Fruit fly (Drosophila melanogaster) whole organism, embryonic: ENCODE results near the gene CG3625.

ENCODE experiments used
- Adf1 ChIP-seq: fragments of 200-800 bp; sonication (Bioruptor generic); IDR thresholded peaks from 2 replicates; pipeline ENCODE4 v1.3.6; 2022; ENCODE audit warnings: missing biosample characterization, missing genetic modification characterization
- Bgb ChIP-seq: fragments of 200-800 bp; sonication (Bioruptor generic); IDR thresholded peaks from 2 replicates; pipeline ENCODE4 v1.3.6; 2022; ENCODE audit warnings: missing biosample characterization, missing genetic modification characterization; ENCODE audit not compliant: partially characterized antibody
- CG10209 ChIP-seq: fragments of 200-800 bp; sonication (Bioruptor generic); optimal IDR thresholded peaks from 3 replicates; lab custom pipeline; 2017; ENCODE audit warnings: missing biosample characterization, mild to moderate bottlenecking, missing genetic modification characterization, missing genetic modification reagents
- CG10267 ChIP-seq: fragments of 200-800 bp; sonication (Bioruptor generic); optimal IDR thresholded peaks from 2 replicates; lab custom pipeline; 2018; ENCODE audit warnings: missing biosample characterization, mild to moderate bottlenecking, missing genetic modification characterization, moderate library complexity
- CG12071 ChIP-seq: fragments of 200-800 bp; sonication (Bioruptor generic); optimal IDR thresholded peaks from 3 replicates; lab custom pipeline; 2018; ENCODE audit warnings: missing biosample characterization, mild to moderate bottlenecking, missing genetic modification characterization
- CG12769 ChIP-seq: fragments of 200-800 bp; sonication (Bioruptor generic); optimal IDR thresholded peaks from 2 replicates; lab custom pipeline; 2019; ENCODE audit warnings: missing biosample characterization, mild to moderate bottlenecking, missing genetic modification characterization, moderate library complexity
- CG14710 ChIP-seq: fragments of 200-800 bp; sonication (Bioruptor generic); optimal IDR thresholded peaks from 3 replicates; lab custom pipeline; 2019; ENCODE audit warnings: missing biosample characterization, mild to moderate bottlenecking, missing genetic modification characterization, moderate library complexity
- CG16779 ChIP-seq: fragments of 200-800 bp; sonication (Bioruptor generic); IDR thresholded peaks from 2 replicates; pipeline ENCODE4 v1.3.6; 2022; ENCODE audit warnings: missing biosample characterization, missing genetic modification characterization
- CG16815 ChIP-seq: fragments of 200-800 bp; sonication (Bioruptor generic); optimal IDR thresholded peaks from 3 replicates; lab custom pipeline; 2017; ENCODE audit warnings: missing biosample characterization, mild to moderate bottlenecking, missing genetic modification characterization
- CG18011 ChIP-seq: fragments of 200-800 bp; sonication (Bioruptor generic); optimal IDR thresholded peaks from 2 replicates; lab custom pipeline; 2017; ENCODE audit warnings: missing biosample characterization, missing genetic modification characterization, mild to moderate bottlenecking, moderate library complexity, missing genotype
- CG18262 ChIP-seq: fragments of 200-800 bp; optimal IDR thresholded peaks from 3 replicates; lab custom pipeline; 2019; ENCODE audit warnings: missing biosample characterization, mild to moderate bottlenecking, missing genetic modification characterization, moderate library complexity
- CG2120 ChIP-seq: fragments of 200-800 bp; sonication (Bioruptor generic); optimal IDR thresholded peaks from 3 replicates; lab custom pipeline; 2016; ENCODE audit warnings: missing biosample characterization, missing genetic modification characterization
- CG2678 ChIP-seq: fragments of 200-800 bp; sonication (Bioruptor generic); optimal IDR thresholded peaks from 3 replicates; lab custom pipeline; 2019; ENCODE audit warnings: missing biosample characterization, mild to moderate bottlenecking, missing genetic modification characterization, moderate library complexity
- CG2889 ChIP-seq: fragments of 200-800 bp; sonication (Bioruptor generic); IDR thresholded peaks from 3 replicates; pipeline ENCODE4 v1.3.6; 2022; ENCODE audit warnings: missing biosample characterization, missing genetic modification characterization
- CG31365 ChIP-seq: fragments of 200-800 bp; sonication (Bioruptor generic); optimal IDR thresholded peaks from 2 replicates; lab custom pipeline; 2018; ENCODE audit warnings: missing biosample characterization, mild to moderate bottlenecking, missing genetic modification characterization
- CG31388 ChIP-seq: fragments of 200-800 bp; sonication (Bioruptor generic); optimal IDR thresholded peaks from 2 replicates; lab custom pipeline; 2016; ENCODE audit warnings: missing biosample characterization, missing genetic modification characterization
- CG4328 ChIP-seq: fragments of 200-800 bp; sonication (Bioruptor generic); optimal IDR thresholded peaks from 3 replicates; lab custom pipeline; 2017; ENCODE audit warnings: missing biosample characterization, missing genetic modification reagents, missing genetic modification characterization
- CG4424 ChIP-seq: fragments of 200-800 bp; sonication (Bioruptor generic); optimal IDR thresholded peaks from 3 replicates; lab custom pipeline; 2016; ENCODE audit warnings: missing biosample characterization, missing genetic modification characterization
- CG9932 ChIP-seq: fragments of 200-800 bp; sonication (Bioruptor generic); IDR thresholded peaks from 2 replicates; pipeline ENCODE4 v1.3.6; 2022; ENCODE audit warnings: missing biosample characterization, missing genetic modification characterization
- D19B ChIP-seq: fragments of 200-800 bp; sonication (Bioruptor generic); optimal IDR thresholded peaks from 2 replicates; lab custom pipeline; 2017; ENCODE audit warnings: missing biosample characterization, mild to moderate bottlenecking, missing genetic modification characterization
- Hand ChIP-seq: fragments of 200-800 bp; sonication (Bioruptor generic); optimal IDR thresholded peaks from 2 replicates; lab custom pipeline; 2017; ENCODE audit warnings: mild to moderate bottlenecking, missing biosample characterization, missing genetic modification reagents, missing genetic modification characterization
- Hr51 ChIP-seq, 2 experiments: fragments of 200-800 bp; sonication (Bioruptor generic); optimal IDR thresholded peaks; 2 replicates in 1 of 2; 3 replicates in 1 of 2; lab custom pipeline; 2016 to 2018; ENCODE audit warnings: missing biosample characterization in 2 of 2, missing genetic modification characterization in 2 of 2, mild to moderate bottlenecking in 1 of 2, moderate library complexity in 1 of 2
- Myb ChIP-seq: fragments of 200-800 bp; sonication (Bioruptor generic); optimal IDR thresholded peaks from 2 replicates; lab custom pipeline; 2016; ENCODE audit warnings: missing biosample characterization, missing genetic modification characterization
- Oli ChIP-seq: fragments of 200-800 bp; sonication (Bioruptor generic); optimal IDR thresholded peaks from 2 replicates; lab custom pipeline; 2018; ENCODE audit warnings: missing biosample characterization, mild to moderate bottlenecking, missing genetic modification characterization, moderate library complexity
- Sox100B ChIP-seq: fragments of 200-800 bp; sonication (Bioruptor generic); optimal IDR thresholded peaks from 3 replicates; lab custom pipeline; 2018; ENCODE audit warnings: missing biosample characterization, mild to moderate bottlenecking, missing genetic modification characterization
- Vsx1 ChIP-seq: fragments of 200-800 bp; sonication (Bioruptor generic); optimal IDR thresholded peaks from 2 replicates; lab custom pipeline; 2017; ENCODE audit warnings: missing biosample characterization, mild to moderate bottlenecking, missing genetic modification characterization, missing genetic modification reagents
- ac ChIP-seq: fragments of 200-800 bp; sonication (Bioruptor generic); optimal IDR thresholded peaks from 3 replicates; lab custom pipeline; 2017; ENCODE audit warnings: missing biosample characterization, mild to moderate bottlenecking, missing genetic modification characterization
- corto ChIP-seq: fragments of 200-800 bp; sonication (Bioruptor generic); optimal IDR thresholded peaks from 2 replicates; lab custom pipeline; 2016; ENCODE audit warnings: missing biosample characterization, mild to moderate bottlenecking, missing genetic modification characterization, moderate library complexity
- croc ChIP-seq: fragments of 200-800 bp; sonication (Bioruptor generic); conservative IDR thresholded peaks from 3 replicates; pipeline ENCODE4 v1.3.6; 2022; ENCODE audit warnings: missing biosample characterization, missing genetic modification characterization
- cwo ChIP-seq: fragments of 200-800 bp; sonication (Bioruptor generic); optimal IDR thresholded peaks from 3 replicates; lab custom pipeline; 2017; ENCODE audit warnings: missing biosample characterization, missing genetic modification characterization, mild to moderate bottlenecking, moderate library complexity, missing genetic modification reagents
- emc ChIP-seq: fragments of 200-800 bp; sonication (Bioruptor generic); optimal IDR thresholded peaks from 2 replicates; lab custom pipeline; 2016; ENCODE audit warnings: missing biosample characterization, missing genetic modification characterization
- esg ChIP-seq: fragments of 200-800 bp; sonication (Bioruptor generic); conservative IDR thresholded peaks from 2 replicates; pipeline ENCODE4 v1.3.6; 2022; ENCODE audit warnings: missing biosample characterization, missing genetic modification characterization
- gfzf ChIP-seq: fragments of 200-800 bp; sonication (Bioruptor generic); optimal IDR thresholded peaks from 2 replicates; lab custom pipeline; 2016; ENCODE audit warnings: missing biosample characterization, mild to moderate bottlenecking, missing genetic modification characterization, moderate library complexity
- kay ChIP-seq: fragments of 200-800 bp; sonication (Bioruptor generic); optimal IDR thresholded peaks from 2 replicates; lab custom pipeline; 2016; ENCODE audit warnings: missing biosample characterization, missing genetic modification characterization
- lilli ChIP-seq: fragments of 200-800 bp; sonication (Bioruptor generic); optimal IDR thresholded peaks from 3 replicates; lab custom pipeline; 2016; ENCODE audit warnings: missing biosample characterization, missing genetic modification characterization
- mam ChIP-seq: fragments of 200-800 bp; sonication (Bioruptor generic); optimal IDR thresholded peaks from 3 replicates; lab custom pipeline; 2016; ENCODE audit warnings: missing biosample characterization, missing genetic modification characterization
- mld ChIP-seq: fragments of 200-800 bp; sonication (Bioruptor generic); IDR thresholded peaks from 3 replicates; pipeline ENCODE4 v1.3.6; 2022; ENCODE audit warnings: missing biosample characterization, missing genetic modification characterization; ENCODE audit not compliant: partially characterized antibody
- nau ChIP-seq: fragments of 200-800 bp; sonication (Bioruptor generic); optimal IDR thresholded peaks from 3 replicates; lab custom pipeline; 2017; ENCODE audit warnings: missing biosample characterization, mild to moderate bottlenecking, missing genetic modification characterization, missing genetic modification reagents
- odd ChIP-seq: fragments of 200-800 bp; sonication (Bioruptor generic); optimal IDR thresholded peaks from 2 replicates; lab custom pipeline; 2017; ENCODE audit warnings: missing biosample characterization, mild to moderate bottlenecking, missing genetic modification characterization
- peb ChIP-seq: fragments of 200-800 bp; sonication (Bioruptor generic); IDR thresholded peaks from 2 replicates; pipeline ENCODE4 v1.3.6; 2022; ENCODE audit warnings: missing biosample characterization, missing genetic modification characterization
- pho ChIP-seq: fragments of 200-800 bp; sonication (Bioruptor generic); optimal IDR thresholded peaks from 2 replicates; lab custom pipeline; 2016; ENCODE audit warnings: missing biosample characterization, missing genetic modification characterization
- phol ChIP-seq: fragments of 200-800 bp; sonication (Bioruptor generic); optimal IDR thresholded peaks from 3 replicates; lab custom pipeline; 2018; ENCODE audit warnings: missing biosample characterization, mild to moderate bottlenecking, missing genetic modification characterization, moderate library complexity
- rib ChIP-seq: fragments of 200-800 bp; sonication (Bioruptor generic); IDR thresholded peaks from 2 replicates; pipeline ENCODE4 v1.3.6; 2022; ENCODE audit warnings: missing biosample characterization, missing genetic modification characterization
- row ChIP-seq: fragments of 200-800 bp; sonication (Bioruptor generic); IDR thresholded peaks from 3 replicates; pipeline ENCODE4 v1.3.6; 2022; ENCODE audit warnings: missing biosample characterization, missing genetic modification characterization
- sens-2 ChIP-seq: fragments of 200-800 bp; sonication (Bioruptor generic); IDR thresholded peaks from 2 replicates; pipeline ENCODE4 v1.3.6; 2022; ENCODE audit warnings: missing biosample characterization, missing genetic modification characterization
- sob ChIP-seq: fragments of 200-800 bp; sonication (Bioruptor generic); IDR thresholded peaks from 2 replicates; pipeline ENCODE4 v1.3.6; 2022; ENCODE audit warnings: missing biosample characterization, missing genetic modification characterization
- toy ChIP-seq: fragments of 200-800 bp; sonication (Bioruptor generic); IDR thresholded peaks from 2 replicates; pipeline ENCODE4 v1.3.6; 2022; ENCODE audit warnings: missing biosample characterization, missing genetic modification characterization
- unc-4 ChIP-seq: fragments of 200-800 bp; sonication (Bioruptor generic); IDR thresholded peaks from 2 replicates; pipeline ENCODE4 v1.3.6; 2022; ENCODE audit warnings: missing biosample characterization, missing genetic modification characterization; ENCODE audit not compliant: partially characterized antibody
- wdn ChIP-seq: fragments of 200-800 bp; sonication (Bioruptor generic); IDR thresholded peaks from 2 replicates; pipeline ENCODE4 v1.3.6; 2022; ENCODE audit warnings: missing biosample characterization, missing genetic modification characterization

CG3625 gene

dm6 chr2L:247845-248473 lies 43.6 kb downstream of the CG3625 start (continued):
- TF ChIP-seq lilli (GFP tag; lab: Kevin White, UChicago) (peak; percentile 46), wdn (GFP tag; lab: Robert Waterston, UW) (peak; percentile 43; the same call in 1 of the 2 replicates), CG10267 (tag; lab: Kevin White, UChicago) (peak; percentile 42), cwo (GFP tag; lab: Kevin White, UChicago) (peak; percentile 85), CG12769 (tag; lab: Kevin White, UChicago) (peak; percentile 77), ac (GFP tag; lab: Kevin White, UChicago) (no peak), CG31388 (GFP tag; lab: Kevin White, UChicago) (no peak), CG31365 (tag; lab: Kevin White, UChicago) (no peak), D19B (GFP tag; lab: Kevin White, UChicago) (peak; percentile 73), Bgb (peak; percentile 42; the same call in 1 of the 2 replicates), CG18011 (GFP tag; lab: Kevin White, UChicago) (peak; percentile 5), emc (GFP tag; lab: Kevin White, UChicago) (no peak), peb (no peak), CG12071 (GFP tag; lab: Kevin White, UChicago) (peak; percentile 9), gfzf (GFP tag; lab: Kevin White, UChicago) (no peak), CG10209 (GFP tag; lab: Kevin White, UChicago) (peak; percentile 42), pho (GFP tag; lab: Kevin White, UChicago) (peak; percentile 5), CG2120 (GFP tag; lab: Kevin White, UChicago) (peak; percentile 66), odd (GFP tag; lab: Kevin White, UChicago) (peak; percentile 9), rib (GFP tag; lab: Robert Waterston, UW) (peak; percentile 82), kay (GFP tag; lab: Kevin White, UChicago) (no peak), phol (peak; percentile 49), CG18262 (tag; lab: Kevin White, UChicago) (peak; percentile 64), CG16779 (GFP tag; lab: Robert Waterston, UW) (no peak), croc (no peak), esg (GFP tag; lab: Robert Waterston, UW) (peak; percentile 37), CG14710 (tag; lab: Kevin White, UChicago) (peak; percentile 12), CG16815 (peak; percentile 46), Vsx1 (GFP tag; lab: Kevin White, UChicago) (peak; percentile 14), CG9932 (GFP tag; lab: Robert Waterston, UW) (peak; percentile 72), CG2678 (tag; lab: Kevin White, UChicago) (peak; percentile 82), Hr51 (GFP tag; optimal IDR thresholded peaks at IDR 0.05; lab: Kevin White, UChicago) (peak; percentile 40 to 58), unc-4 (GFP tag; lab: Robert Waterston, UW) (no peak), CG4424 (GFP tag; lab: Kevin White, UChicago) (peak; percentile 37), nau (GFP tag; lab: Kevin White, UChicago) (peak; percentile 31), corto (GFP tag; lab: Kevin White, UChicago) (peak; percentile 7), mld (GFP tag; lab: Robert Waterston, UW) (no peak), mam (GFP tag; lab: Kevin White, UChicago) (peak; percentile 33), Myb (GFP tag; lab: Kevin White, UChicago) (no peak), sens-2 (no peak), Oli (tag; lab: Kevin White, UChicago) (peak; percentile 56), sob (GFP tag; lab: Robert Waterston, UW) (0 out of 2 replicates have a peak, but pooled peaks have one; percentile 20), Adf1 (GFP tag; lab: Robert Waterston, UW) (peak; percentile 80), CG2889 (no peak), Sox100B (GFP tag; lab: Kevin White, UChicago) (peak; percentile 50), toy (GFP tag; lab: Robert Waterston, UW) (no peak), CG4328 (GFP tag; lab: Kevin White, UChicago) (peak; percentile 40), row (GFP tag; lab: Robert Waterston, UW) (peak; percentile 55), Hand (GFP tag; lab: Kevin White, UChicago) (peak; percentile 37)
